Worm (Caenorhabditis elegans) whole organism, L4 larva: ENCODE measurements around the gene spk-1.

Experiments
- D1046.2 ChIP-seq: fragments of 200-800 bp; sonication (Bioruptor generic); IDR thresholded peaks from 2 replicates; pipeline ENCODE4 v1.3.6; 2022; ENCODE audit warnings: missing genetic modification characterization, missing compliant biosample characterization
- F44E2.7 ChIP-seq: fragments of 200-800 bp; sonication (Bioruptor generic); IDR thresholded peaks from 2 replicates; pipeline ENCODE4 v2.1.2; 2022; ENCODE audit warnings: missing genetic modification characterization, missing compliant biosample characterization
- F49E8.2 ChIP-seq: sonication (generic microtip); optimal IDR thresholded peaks from 2 replicates; lab custom pipeline; 2016; ENCODE audit warnings: missing compliant biosample characterization, mild to moderate bottlenecking, missing genetic modification characterization, borderline replicate concordance
- R02D3.7 ChIP-seq: fragments of 150-350 bp; sonication (generic microtip); optimal IDR thresholded peaks from 3 replicates; lab custom pipeline; 2014; ENCODE audit warnings: missing biosample characterization, missing genetic modification characterization
- T26A8.4 ChIP-seq: fragments of 200-800 bp; sonication (Bioruptor generic); IDR thresholded peaks from 2 replicates; pipeline ENCODE4 v1.3.6; 2022; ENCODE audit warnings: missing genetic modification characterization, missing compliant biosample characterization
- ZK337.2 ChIP-seq: fragments of 200-800 bp; sonication (Bioruptor generic); IDR thresholded peaks from 2 replicates; pipeline ENCODE4 v1.3.6; 2022; ENCODE audit warnings: missing genetic modification reagents, missing genetic modification characterization, missing compliant biosample characterization
- ZK546.5 ChIP-seq, 2 experiments: sonication (generic microtip); optimal IDR thresholded peaks; 2 replicates each; lab custom pipeline; 2017; ENCODE audit warnings: missing biosample characterization in 2 of 2, missing genetic modification characterization in 2 of 2
- aha-1 ChIP-seq: fragments of 150-350 bp; peaks from one replicate; lab custom pipeline; 2014; ENCODE audit warnings: missing biosample characterization, missing genetic modification characterization
- aly-2 ChIP-seq: sonication (generic microtip); optimal IDR thresholded peaks from 2 replicates; lab custom pipeline; 2018; ENCODE audit warnings: missing biosample characterization, missing genetic modification characterization
- arid-1 ChIP-seq: fragments of 200-800 bp; sonication (Bioruptor generic); conservative IDR thresholded peaks from 2 replicates; pipeline ENCODE4 v1.3.6; 2022; ENCODE audit warnings: missing genetic modification reagents, missing genetic modification characterization, missing compliant biosample characterization
- ceh-44 ChIP-seq: fragments of 200-800 bp; sonication (Bioruptor generic); IDR thresholded peaks from 2 replicates; pipeline ENCODE4 v1.3.6; 2022; ENCODE audit warnings: missing genetic modification reagents, missing genetic modification characterization, missing compliant biosample characterization
- ceh-62 ChIP-seq: sonication (generic microtip); optimal IDR thresholded peaks from 2 replicates; lab custom pipeline; 2017; ENCODE audit warnings: missing biosample characterization, missing genetic modification characterization
- ceh-82 ChIP-seq: sonication (generic microtip); optimal IDR thresholded peaks from 2 replicates; lab custom pipeline; 2017; ENCODE audit warnings: missing biosample characterization, missing genetic modification characterization
- cey-2 ChIP-seq: sonication (generic microtip); optimal IDR thresholded peaks from 3 replicates; lab custom pipeline; 2017; ENCODE audit warnings: missing genetic modification characterization, mild to moderate bottlenecking, missing compliant biosample characterization, antibody characterized with exemption, borderline replicate concordance; ENCODE audit not compliant: insufficient read depth
- daf-12 ChIP-seq: fragments of 150-350 bp; optimal IDR thresholded peaks from 2 replicates; lab custom pipeline; 2014; ENCODE audit warnings: missing biosample characterization, missing genetic modification reagents, missing genetic modification characterization
- dmd-6 ChIP-seq: fragments of 200-800 bp; sonication (Bioruptor generic); IDR thresholded peaks from 2 replicates; pipeline ENCODE4 v1.3.6; 2022; ENCODE audit warnings: missing genetic modification reagents, missing genetic modification characterization, missing compliant biosample characterization
- dpl-1 ChIP-seq: fragments of 150-350 bp; optimal IDR thresholded peaks from 2 replicates; lab custom pipeline; 2014; ENCODE audit warnings: missing biosample characterization, missing genetic modification reagents, missing genetic modification characterization
- dve-1 ChIP-seq: sonication (generic microtip); optimal IDR thresholded peaks from 2 replicates; lab custom pipeline; 2017; ENCODE audit warnings: antibody characterized with exemption, mild to moderate bottlenecking, missing genetic modification characterization, missing compliant biosample characterization; ENCODE audit not compliant: insufficient read depth
- egl-27 ChIP-seq: sonication (generic microtip); optimal IDR thresholded peaks from 3 replicates; lab custom pipeline; 2017; ENCODE audit warnings: missing biosample characterization, missing genetic modification reagents, missing genetic modification characterization
- egl-43 ChIP-seq: fragments of 200-800 bp; sonication (Bioruptor generic); IDR thresholded peaks from 2 replicates; pipeline ENCODE4 v1.3.6; 2022; ENCODE audit warnings: missing genetic modification reagents, missing genetic modification characterization, missing compliant biosample characterization
- fos-1 ChIP-seq: fragments of 150-350 bp; optimal IDR thresholded peaks from 2 replicates; lab custom pipeline; 2014; ENCODE audit warnings: missing biosample characterization, missing genetic modification characterization
- hif-1 ChIP-seq, 2 experiments: sonication (generic microtip); optimal IDR thresholded peaks; 2 replicates each; lab custom pipeline; 2016 to 2017; ENCODE audit warnings: missing compliant biosample characterization in 2 of 2, missing genetic modification characterization in 2 of 2, missing genetic modification reagents in 2 of 2, missing genotype in 2 of 2, mild to moderate bottlenecking in 1 of 2
- hmg-1.1 ChIP-seq: fragments of 200-800 bp; sonication (Bioruptor generic); IDR thresholded peaks from 2 replicates; pipeline ENCODE4 v1.3.6; 2022; ENCODE audit warnings: missing genetic modification reagents, missing genetic modification characterization, missing compliant biosample characterization
- lim-7 ChIP-seq: fragments of 200-800 bp; sonication (Bioruptor generic); IDR thresholded peaks from 2 replicates; pipeline ENCODE4 v1.3.6; 2022; ENCODE audit warnings: missing genetic modification characterization, missing compliant biosample characterization
- lin-1 ChIP-seq: fragments of 200-800 bp; sonication (Bioruptor generic); IDR thresholded peaks from 2 replicates; pipeline ENCODE4 v1.3.6; 2022; ENCODE audit warnings: missing genetic modification reagents, missing genetic modification characterization, missing compliant biosample characterization
- lin-13 ChIP-seq: fragments of 150-350 bp; optimal IDR thresholded peaks from 2 replicates; lab custom pipeline; 2014; ENCODE audit warnings: missing biosample characterization, missing genetic modification reagents, missing genetic modification characterization
- lin-15B ChIP-seq: fragments of 150-350 bp; sonication (generic microtip); optimal IDR thresholded peaks from 3 replicates; lab custom pipeline; 2014; ENCODE audit warnings: missing biosample characterization, missing genetic modification characterization
- lin-38 ChIP-seq: fragments of 200-800 bp; sonication (Bioruptor generic); IDR thresholded peaks from 2 replicates; pipeline ENCODE4 v1.3.6; 2022; ENCODE audit warnings: missing genetic modification reagents, missing genetic modification characterization, missing compliant biosample characterization
- lsy-2 ChIP-seq, 2 experiments: fragments of 150-350 bp in 1 of 2; sonication (generic microtip) in 1 of 2; optimal IDR thresholded peaks; 2 replicates each; lab custom pipeline; 2014 to 2017; ENCODE audit warnings: missing biosample characterization in 2 of 2, missing genetic modification characterization in 2 of 2
- mdt-29 ChIP-seq: fragments of 200-800 bp; sonication (Bioruptor generic); IDR thresholded peaks from 2 replicates; pipeline ENCODE4 v1.3.6; 2022; ENCODE audit warnings: missing genetic modification reagents, missing genetic modification characterization, missing compliant biosample characterization
- mxl-2 ChIP-seq: fragments of 200-800 bp; sonication (Bioruptor generic); conservative IDR thresholded peaks from 2 replicates; pipeline ENCODE4 v1.3.6; 2022; ENCODE audit warnings: missing genetic modification reagents, missing genetic modification characterization, missing compliant biosample characterization
- nhr-10 ChIP-seq: fragments of 150-350 bp; optimal IDR thresholded peaks from 2 replicates; lab custom pipeline; 2014; ENCODE audit warnings: missing biosample characterization, missing genetic modification characterization
- nhr-11 ChIP-seq: fragments of 150-350 bp; optimal IDR thresholded peaks from 2 replicates; lab custom pipeline; 2014; ENCODE audit warnings: missing biosample characterization, missing genetic modification characterization
- nhr-111 ChIP-seq: fragments of 200-800 bp; sonication (Bioruptor generic); optimal IDR thresholded peaks from 2 replicates; lab custom pipeline; 2018; ENCODE audit warnings: mild to moderate bottlenecking, missing genetic modification characterization, missing compliant biosample characterization
- nhr-237 ChIP-seq: sonication (generic microtip); optimal IDR thresholded peaks from 2 replicates; lab custom pipeline; 2017; ENCODE audit warnings: missing biosample characterization, missing genetic modification characterization
- nhr-28 ChIP-seq: fragments of 150-350 bp; optimal IDR thresholded peaks from 2 replicates; lab custom pipeline; 2014; ENCODE audit warnings: missing biosample characterization, missing genetic modification characterization
- nhr-41 ChIP-seq: fragments of 200-800 bp; sonication (Bioruptor generic); IDR thresholded peaks from 2 replicates; pipeline ENCODE4 v1.3.6; 2022; ENCODE audit warnings: missing genetic modification reagents, missing genetic modification characterization, missing compliant biosample characterization
- nhr-6 ChIP-seq: fragments of 150-350 bp; optimal IDR thresholded peaks from 2 replicates; lab custom pipeline; 2014; ENCODE audit warnings: missing biosample characterization, missing genetic modification characterization
- pha-4 ChIP-seq, 2 experiments: fragments of 150-350 bp in 1 of 2; fragments of 200-800 bp in 1 of 2; sonication (Bioruptor generic) in 1 of 2; IDR thresholded peaks in 1 of 2; optimal IDR thresholded peaks in 1 of 2; 2 replicates each; pipeline versions ENCODE4 v1.3.6 to Lab custom; 2014 to 2022; ENCODE audit warnings: missing genetic modification characterization in 2 of 2, missing genetic modification reagents in 2 of 2, missing biosample characterization in 1 of 2, missing compliant biosample characterization in 1 of 2
- pqm-1 ChIP-seq: sonication (generic microtip); optimal IDR thresholded peaks from 2 replicates; lab custom pipeline; 2017; ENCODE audit warnings: missing biosample characterization, missing genetic modification characterization
- sdz-12 ChIP-seq: fragments of 200-800 bp; sonication (Bioruptor generic); optimal IDR thresholded peaks from 2 replicates; lab custom pipeline; 2018; ENCODE audit warnings: mild to moderate bottlenecking, missing genetic modification characterization, missing compliant biosample characterization
- skn-1 ChIP-seq: fragments of 150-350 bp; optimal IDR thresholded peaks from 2 replicates; lab custom pipeline; 2014; ENCODE audit warnings: missing biosample characterization, missing genetic modification characterization
- spr-3 ChIP-seq: fragments of 200-800 bp; sonication (Bioruptor generic); optimal IDR thresholded peaks from 2 replicates; lab custom pipeline; 2018; ENCODE audit warnings: mild to moderate bottlenecking, missing genetic modification characterization, missing compliant biosample characterization
- tag-97 ChIP-seq: fragments of 200-800 bp; sonication (Bioruptor generic); IDR thresholded peaks from 2 replicates; pipeline ENCODE4 v1.3.6; 2022; ENCODE audit warnings: missing genetic modification characterization, missing compliant biosample characterization
- tra-1 ChIP-seq: fragments of 200-800 bp; sonication (Bioruptor generic); IDR thresholded peaks from 2 replicates; pipeline ENCODE4 v1.3.6; 2022; ENCODE audit warnings: missing genetic modification reagents, missing genetic modification characterization, missing compliant biosample characterization
- unc-39 ChIP-seq: sonication (generic microtip); optimal IDR thresholded peaks from 2 replicates; lab custom pipeline; 2017; ENCODE audit warnings: missing biosample characterization, missing genetic modification characterization
- zag-1 ChIP-seq: fragments of 150-350 bp; optimal IDR thresholded peaks from 2 replicates; lab custom pipeline; 2014; ENCODE audit warnings: missing biosample characterization, missing genetic modification characterization
- zfp-2 ChIP-seq: sonication (generic microtip); optimal IDR thresholded peaks from 2 replicates; lab custom pipeline; 2016; ENCODE audit warnings: mild to moderate bottlenecking, missing genetic modification characterization, missing compliant biosample characterization
- zip-11 ChIP-seq: fragments of 200-800 bp; sonication (Bioruptor generic); IDR thresholded peaks from 2 replicates; pipeline ENCODE4 v1.3.6; 2022; ENCODE audit warnings: missing genetic modification characterization, missing compliant biosample characterization
- ztf-7 ChIP-seq: fragments of 150-350 bp; optimal IDR thresholded peaks from 2 replicates; lab custom pipeline; 2014; ENCODE audit warnings: missing biosample characterization, missing genetic modification characterization

spk-1 gene

ce11 chrIII:9455980-9456658 lies at the start of gene spk-1, which contains the start of gene rheb-1:
Gene spk-1 (plus strand): TSS chrIII:9456608.
Gene rheb-1 (minus strand): TSS chrIII:9456030.
- TF ChIP-seq tra-1 (GFP tag; lab: Robert Waterston, UW): peak; percentile 91
- peak; percentile 85 for TF ChIP-seq arid-1 (GFP tag; lab: Robert Waterston, UW)
- no peak for TF ChIP-seq zip-11 (GFP tag; lab: Robert Waterston, UW)
- no peak for TF ChIP-seq zag-1 (tag; lab: Kevin White, UChicago)
- peak; percentile 88 for TF ChIP-seq lin-1
- TF ChIP-seq daf-12: no peak
- TF ChIP-seq nhr-237: no peak
- no peak for TF ChIP-seq ZK337.2 (GFP tag; lab: Robert Waterston, UW)
- TF ChIP-seq lin-38: peak; percentile 86
- TF ChIP-seq aha-1 (tag; lab: Kevin White, UChicago): peak; percentile 91
- TF ChIP-seq nhr-111 (GFP tag; lab: Kevin White, UChicago): no peak
- TF ChIP-seq nhr-11: peak; percentile 70
- peak; percentile 94 for TF ChIP-seq nhr-6 (tag; lab: Kevin White, UChicago)
- TF ChIP-seq lsy-2 (tag; optimal IDR thresholded peaks at IDR 0.05; lab: Kevin White, UChicago): peak; percentile 97 to 99
- no peak for TF ChIP-seq ceh-82 (tag; lab: Kevin White, UChicago)
- TF ChIP-seq ceh-44 (GFP tag; lab: Robert Waterston, UW): 0 out of 2 replicates have a peak, but pooled peaks have one; percentile 43
- TF ChIP-seq hmg-1.1 (GFP tag; lab: Robert Waterston, UW): peak; percentile 77; the same call in 1 of the 2 replicates
- peak; percentile 76 for TF ChIP-seq dpl-1 (GFP tag; lab: Kevin White, UChicago)
- TF ChIP-seq hif-1 (tag; optimal IDR thresholded peaks at IDR 0.05; lab: Kevin White, UChicago): peak; percentile 29 to 83
- TF ChIP-seq spr-3 (GFP tag; lab: Kevin White, UChicago): peak; percentile 64
- peak; percentile 82 for TF ChIP-seq pha-4 (GFP tag; IDR thresholded peaks at IDR 0.05; lab: Robert Waterston, UW)
- TF ChIP-seq pha-4 (tag; optimal IDR thresholded peaks at IDR 0.05; lab: Kevin White, UChicago): peak; percentile 89
- no peak for TF ChIP-seq ceh-62
- TF ChIP-seq zfp-2 (tag; lab: Kevin White, UChicago): peak; percentile 93
- peak; percentile 8 for TF ChIP-seq fos-1 (tag; lab: Kevin White, UChicago)
- TF ChIP-seq skn-1 (tag; lab: Kevin White, UChicago): no peak
- peak; percentile 85 for TF ChIP-seq lin-13 (GFP tag; lab: Kevin White, UChicago)
- peak; percentile 21 to 95 for TF ChIP-seq ZK546.5 (tag; optimal IDR thresholded peaks at IDR 0.05; lab: Kevin White, UChicago)
- no peak for TF ChIP-seq R02D3.7
- peak; percentile 53 for TF ChIP-seq pqm-1 (tag; lab: Kevin White, UChicago)
- TF ChIP-seq F49E8.2: peak; percentile 54
- TF ChIP-seq lim-7: no peak
- peak; percentile 94 for TF ChIP-seq T26A8.4 (GFP tag; lab: Robert Waterston, UW)
- TF ChIP-seq unc-39 (tag; lab: Kevin White, UChicago): no peak
- no peak for TF ChIP-seq egl-27 (tag; lab: Kevin White, UChicago)
- no peak for TF ChIP-seq sdz-12 (GFP tag; lab: Kevin White, UChicago)
- TF ChIP-seq mxl-2 (GFP tag; lab: Robert Waterston, UW): no peak
- TF ChIP-seq nhr-41 (GFP tag; lab: Robert Waterston, UW): 0 out of 2 replicates have a peak, but pooled peaks have one; percentile 22
- TF ChIP-seq egl-43: peak; percentile 52; the same call in 1 of the 2 replicates
- no peak for TF ChIP-seq tag-97
- peak; percentile 97 for TF ChIP-seq dmd-6
- no peak for TF ChIP-seq cey-2
- no peak for TF ChIP-seq lin-15B (tag; lab: Kevin White, UChicago)
- peak; percentile 99 for TF ChIP-seq dve-1 (tag; lab: Kevin White, UChicago)
- TF ChIP-seq mdt-29 (GFP tag; lab: Robert Waterston, UW): peak; percentile 69; the same call in 1 of the 2 replicates
- TF ChIP-seq nhr-10 (tag; lab: Kevin White, UChicago): peak; percentile 45
- TF ChIP-seq ztf-7 (tag; lab: Kevin White, UChicago): peak; percentile 68
- TF ChIP-seq aly-2 (tag; lab: Kevin White, UChicago): no peak
- no peak for TF ChIP-seq F44E2.7
- TF ChIP-seq D1046.2 (GFP tag; lab: Robert Waterston, UW): no peak
- peak; percentile 90 for TF ChIP-seq nhr-28 (tag; lab: Kevin White, UChicago)
